Fruit fly (Drosophila melanogaster) whole organism, embryonic: Measurements from ENCODE around the gene SelT.
A peak's percentile ranks its signal among the peaks of the same experiment; 100 is the strongest.

ENCODE experiments used
- Atf6 ChIP-seq: fragments of 200-800 bp; sonication (Bioruptor generic); IDR thresholded peaks from 2 replicates; pipeline ENCODE4 v1.3.6; 2022; ENCODE audit warnings: missing biosample characterization, missing genetic modification characterization
- CG10274 ChIP-seq: fragments of 200-800 bp; sonication (Bioruptor generic); optimal IDR thresholded peaks from 3 replicates; lab custom pipeline; 2017; ENCODE audit warnings: missing biosample characterization, mild to moderate bottlenecking, missing genetic modification characterization
- CG10321 ChIP-seq: fragments of 200-800 bp; sonication (Bioruptor generic); IDR thresholded peaks from 2 replicates; pipeline ENCODE4 v1.3.6; 2022; ENCODE audit warnings: missing biosample characterization, missing genetic modification characterization
- CG10654 ChIP-seq: fragments of 200-800 bp; sonication (Bioruptor generic); optimal IDR thresholded peaks from 2 replicates; lab custom pipeline; 2016; ENCODE audit warnings: missing biosample characterization, missing genetic modification characterization
- CG11085 ChIP-seq: fragments of 200-800 bp; sonication (Bioruptor generic); IDR thresholded peaks from 2 replicates; pipeline ENCODE4 v1.3.6; 2022; ENCODE audit warnings: missing biosample characterization, missing genetic modification characterization
- CG13287 ChIP-seq: fragments of 200-800 bp; sonication (Bioruptor generic); IDR thresholded peaks from 2 replicates; pipeline ENCODE4 v1.3.6; 2022; ENCODE audit warnings: missing biosample characterization, missing genetic modification characterization; ENCODE audit not compliant: partially characterized antibody
- CG1603 ChIP-seq: fragments of 200-800 bp; sonication (Bioruptor generic); optimal IDR thresholded peaks from 2 replicates; lab custom pipeline; 2019; ENCODE audit warnings: missing biosample characterization, mild to moderate bottlenecking, missing genetic modification characterization, moderate library complexity
- CG16813 ChIP-seq: fragments of 200-800 bp; sonication (Bioruptor generic); IDR thresholded peaks from 3 replicates; pipeline ENCODE4 v1.3.6; 2022; ENCODE audit warnings: missing biosample characterization, missing genetic modification characterization; ENCODE audit not compliant: partially characterized antibody
- CG17568 ChIP-seq: fragments of 200-800 bp; sonication (Bioruptor generic); optimal IDR thresholded peaks from 2 replicates; lab custom pipeline; 2018; ENCODE audit warnings: missing biosample characterization, mild to moderate bottlenecking, missing genetic modification characterization, moderate library complexity
- CG17612 ChIP-seq: fragments of 200-800 bp; sonication (Bioruptor generic); IDR thresholded peaks from 2 replicates; pipeline ENCODE4 v1.3.6; 2022; ENCODE audit warnings: missing biosample characterization, missing genetic modification characterization
- CG2889 ChIP-seq: fragments of 200-800 bp; sonication (Bioruptor generic); IDR thresholded peaks from 3 replicates; pipeline ENCODE4 v1.3.6; 2022; ENCODE audit warnings: missing biosample characterization, missing genetic modification characterization
- CG30403 ChIP-seq: fragments of 200-800 bp; sonication (Bioruptor generic); optimal IDR thresholded peaks from 3 replicates; lab custom pipeline; 2016; ENCODE audit warnings: missing biosample characterization, missing genetic modification characterization
- CG32532 ChIP-seq: fragments of 200-800 bp; sonication (Bioruptor generic); IDR thresholded peaks from 2 replicates; pipeline ENCODE4 v1.3.6; 2022; ENCODE audit warnings: missing biosample characterization, missing genetic modification characterization
- CG32772 ChIP-seq: fragments of 200-800 bp; sonication (Bioruptor generic); IDR thresholded peaks from 2 replicates; pipeline ENCODE4 v1.3.6; 2022; ENCODE audit warnings: missing biosample characterization, missing genetic modification characterization
- CG3407 ChIP-seq: fragments of 200-800 bp; sonication (Bioruptor generic); optimal IDR thresholded peaks from 2 replicates; lab custom pipeline; 2018; ENCODE audit warnings: missing biosample characterization, mild to moderate bottlenecking, missing genetic modification characterization
- CG5245 ChIP-seq: fragments of 200-800 bp; sonication (Bioruptor generic); optimal IDR thresholded peaks from 3 replicates; lab custom pipeline; 2016; ENCODE audit warnings: missing biosample characterization, missing genetic modification characterization
- CG7987 ChIP-seq: fragments of 200-800 bp; sonication (Bioruptor generic); optimal IDR thresholded peaks from 2 replicates; lab custom pipeline; 2018; ENCODE audit warnings: missing biosample characterization, mild to moderate bottlenecking, missing genetic modification characterization, moderate library complexity
- CG9609 ChIP-seq: fragments of 200-800 bp; sonication (Bioruptor generic); optimal IDR thresholded peaks from 3 replicates; lab custom pipeline; 2016; ENCODE audit warnings: missing biosample characterization, missing genetic modification characterization
- D19B ChIP-seq: fragments of 200-800 bp; sonication (Bioruptor generic); optimal IDR thresholded peaks from 2 replicates; lab custom pipeline; 2017; ENCODE audit warnings: missing biosample characterization, mild to moderate bottlenecking, missing genetic modification characterization
- Dad ChIP-seq: fragments of 200-800 bp; sonication (Bioruptor generic); optimal IDR thresholded peaks from 3 replicates; lab custom pipeline; 2016; ENCODE audit warnings: missing biosample characterization, missing genetic modification characterization
- Dip2 ChIP-seq: fragments of 200-800 bp; sonication (Bioruptor generic); IDR thresholded peaks from 2 replicates; pipeline ENCODE4 v1.3.6; 2022; ENCODE audit warnings: missing biosample characterization, missing genetic modification characterization
- Dip3 ChIP-seq: fragments of 200-800 bp; sonication (Bioruptor generic); optimal IDR thresholded peaks from 3 replicates; lab custom pipeline; 2016; ENCODE audit warnings: missing biosample characterization, missing genetic modification characterization
- Hmr ChIP-seq: fragments of 200-800 bp; sonication (Bioruptor generic); optimal IDR thresholded peaks from 3 replicates; lab custom pipeline; 2017; ENCODE audit warnings: mild to moderate bottlenecking, missing biosample characterization, missing genetic modification reagents, missing genetic modification characterization
- Hr51 ChIP-seq, 2 experiments: fragments of 200-800 bp; sonication (Bioruptor generic); optimal IDR thresholded peaks; 2 replicates in 1 of 2; 3 replicates in 1 of 2; lab custom pipeline; 2016 to 2018; ENCODE audit warnings: missing biosample characterization in 2 of 2, missing genetic modification characterization in 2 of 2, mild to moderate bottlenecking in 1 of 2, moderate library complexity in 1 of 2
- Myb ChIP-seq: fragments of 200-800 bp; sonication (Bioruptor generic); optimal IDR thresholded peaks from 2 replicates; lab custom pipeline; 2016; ENCODE audit warnings: missing biosample characterization, missing genetic modification characterization
- NK7.1 ChIP-seq: fragments of 200-800 bp; sonication (Bioruptor generic); optimal IDR thresholded peaks from 3 replicates; lab custom pipeline; 2016; ENCODE audit warnings: missing biosample characterization, missing genetic modification characterization
- Oaz ChIP-seq: fragments of 200-800 bp; sonication (Bioruptor generic); IDR thresholded peaks from 2 replicates; pipeline ENCODE4 v1.3.6; 2022; ENCODE audit warnings: missing biosample characterization, missing genetic modification characterization
- PHDP ChIP-seq: fragments of 200-800 bp; sonication (Bioruptor generic); optimal IDR thresholded peaks from 3 replicates; lab custom pipeline; 2018; ENCODE audit warnings: missing biosample characterization, mild to moderate bottlenecking, missing genetic modification characterization, moderate library complexity
- Ravus ChIP-seq: fragments of 200-800 bp; sonication (Bioruptor generic); IDR thresholded peaks from 2 replicates; pipeline ENCODE4 v1.3.6; 2022; ENCODE audit warnings: missing biosample characterization, missing genetic modification characterization
- Ssrp ChIP-seq: fragments of 200-800 bp; sonication (Bioruptor generic); optimal IDR thresholded peaks from 2 replicates; lab custom pipeline; 2018; ENCODE audit warnings: missing biosample characterization, mild to moderate bottlenecking, missing genetic modification characterization, moderate library complexity
- Taf1 ChIP-seq: fragments of 200-800 bp; sonication (Bioruptor generic); IDR thresholded peaks from 2 replicates; pipeline ENCODE4 v1.3.6; 2022; ENCODE audit warnings: missing biosample characterization, missing genetic modification characterization
- Tbp ChIP-seq: fragments of >200 bp; optimal IDR thresholded peaks from 2 replicates; lab custom pipeline; 2018; ENCODE audit warnings: missing biosample characterization, missing genetic modification characterization
- Xbp1 ChIP-seq: fragments of 200-800 bp; sonication (Bioruptor generic); optimal IDR thresholded peaks from 3 replicates; lab custom pipeline; 2016; ENCODE audit warnings: missing biosample characterization, mild to moderate bottlenecking, missing genetic modification characterization
- ash1 ChIP-seq: fragments of 200-800 bp; sonication (Bioruptor generic); optimal IDR thresholded peaks from 2 replicates; lab custom pipeline; 2018; ENCODE audit warnings: missing biosample characterization, mild to moderate bottlenecking, missing genetic modification characterization
- ato ChIP-seq: fragments of 200-800 bp; sonication (Bioruptor generic); IDR thresholded peaks from 2 replicates; pipeline ENCODE4 v1.3.6; 2022; ENCODE audit warnings: missing biosample characterization, missing genetic modification characterization; ENCODE audit not compliant: partially characterized antibody
- bigmax ChIP-seq: fragments of 200-800 bp; sonication (Bioruptor generic); optimal IDR thresholded peaks from 2 replicates; lab custom pipeline; 2018; ENCODE audit warnings: missing biosample characterization, mild to moderate bottlenecking, missing genetic modification characterization
- bowl ChIP-seq: fragments of 200-800 bp; sonication (Bioruptor generic); IDR thresholded peaks from 2 replicates; pipeline ENCODE4 v1.3.6; 2022; ENCODE audit warnings: missing biosample characterization, missing genetic modification characterization
- chif ChIP-seq, 2 experiments: fragments of 200-800 bp; sonication (Bioruptor generic); optimal IDR thresholded peaks; 3 replicates each; lab custom pipeline; 2016; ENCODE audit warnings: missing biosample characterization in 2 of 2, missing genetic modification characterization in 2 of 2
- disco-r ChIP-seq: fragments of 200-800 bp; sonication (Bioruptor generic); optimal IDR thresholded peaks from 2 replicates; lab custom pipeline; 2016; ENCODE audit warnings: missing biosample characterization, missing genetic modification characterization
- emc ChIP-seq: fragments of 200-800 bp; sonication (Bioruptor generic); optimal IDR thresholded peaks from 2 replicates; lab custom pipeline; 2016; ENCODE audit warnings: missing biosample characterization, missing genetic modification characterization
- fd3F ChIP-seq: fragments of 200-800 bp; sonication (Bioruptor generic); optimal IDR thresholded peaks from 2 replicates; lab custom pipeline; 2018; ENCODE audit warnings: missing biosample characterization, mild to moderate bottlenecking, missing genetic modification characterization, moderate library complexity
- gsb-n ChIP-seq: fragments of 200-800 bp; sonication (Bioruptor generic); optimal IDR thresholded peaks from 3 replicates; lab custom pipeline; 2018; ENCODE audit warnings: missing biosample characterization, mild to moderate bottlenecking, missing genetic modification characterization
- hkb ChIP-seq, 2 experiments: fragments of 200-800 bp in 1 of 2; fragments of >200 bp in 1 of 2; sonication (Bioruptor generic) in 1 of 2; IDR thresholded peaks in 1 of 2; optimal IDR thresholded peaks in 1 of 2; 2 replicates each; pipeline versions ENCODE4 v1.3.6 to Lab custom; 2017 to 2022; ENCODE audit warnings: missing biosample characterization in 1 of 2, missing genetic modification characterization in 1 of 2
- hth ChIP-seq: fragments of >200 bp; optimal IDR thresholded peaks from 2 replicates; lab custom pipeline; 2017; ENCODE audit warnings: inconsistent platforms
- lilli ChIP-seq: fragments of 200-800 bp; sonication (Bioruptor generic); optimal IDR thresholded peaks from 3 replicates; lab custom pipeline; 2016; ENCODE audit warnings: missing biosample characterization, missing genetic modification characterization
- mld ChIP-seq: fragments of 200-800 bp; sonication (Bioruptor generic); IDR thresholded peaks from 3 replicates; pipeline ENCODE4 v1.3.6; 2022; ENCODE audit warnings: missing biosample characterization, missing genetic modification characterization; ENCODE audit not compliant: partially characterized antibody
- shn ChIP-seq: fragments of 200-800 bp; sonication (Bioruptor generic); optimal IDR thresholded peaks from 3 replicates; lab custom pipeline; 2016; ENCODE audit warnings: missing biosample characterization, missing genetic modification characterization
- wek ChIP-seq: fragments of 200-800 bp; sonication (Bioruptor generic); optimal IDR thresholded peaks from 3 replicates; lab custom pipeline; 2018; ENCODE audit warnings: missing biosample characterization, mild to moderate bottlenecking, missing genetic modification characterization, moderate library complexity
- yki ChIP-seq: fragments of >200 bp; optimal IDR thresholded peaks from 3 replicates; lab custom pipeline; 2018
- zen2 ChIP-seq: fragments of 200-800 bp; sonication (Bioruptor generic); IDR thresholded peaks from 3 replicates; pipeline ENCODE4 v1.3.6; 2022; ENCODE audit warnings: missing biosample characterization, missing genetic modification characterization; ENCODE audit not compliant: partially characterized antibody

SelT gene

dm6 chr2L:5043495-5044146 is 32.9 kb downstream of the SelT start (continued):
- TF ChIP-seq bigmax (GFP tag; lab: Kevin White, UChicago) (no peak), fd3F (GFP tag; lab: Kevin White, UChicago) (no peak), wek (GFP tag; lab: Kevin White, UChicago) (no peak), hkb (optimal IDR thresholded peaks at IDR 0.05; lab: Kevin White, UChicago) (no peak), hkb (GFP tag; IDR thresholded peaks at IDR 0.05; lab: Robert Waterston, UW) (no peak), CG16813 (GFP tag; lab: Robert Waterston, UW) (no peak), CG10274 (no peak), bowl (GFP tag; lab: Robert Waterston, UW) (no peak), chif (GFP tag; optimal IDR thresholded peaks at IDR 0.05; lab: Kevin White, UChicago) (no peak), Xbp1 (peak; percentile 63), CG9609 (GFP tag; lab: Kevin White, UChicago) (no peak), Taf1 (0 out of 2 replicates have a peak, but pooled peaks have one; percentile 18), Dad (GFP tag; lab: Kevin White, UChicago) (no peak), CG32772 (GFP tag; lab: Robert Waterston, UW) (0 out of 2 replicates have a peak, but pooled peaks have one; percentile 14), CG32532 (GFP tag; lab: Robert Waterston, UW) (peak; percentile 53; the same call in 1 of the 2 replicates), CG1603 (tag; lab: Kevin White, UChicago) (peak; percentile 25), Atf6 (GFP tag; lab: Robert Waterston, UW) (peak; percentile 63), CG5245 (GFP tag; lab: Kevin White, UChicago) (no peak), Dip2 (GFP tag; lab: Robert Waterston, UW) (no peak), hth (no peak), NK7.1 (no peak), CG2889 (GFP tag; lab: Robert Waterston, UW) (peak; percentile 64; the same call in 1 of the 3 replicates), CG3407 (no peak), CG10321 (GFP tag; lab: Robert Waterston, UW) (no peak), CG17612 (GFP tag; lab: Robert Waterston, UW) (0 out of 2 replicates have a peak, but pooled peaks have one; percentile 41), CG30403 (peak; percentile 48), emc (no peak), gsb-n (tag; lab: Kevin White, UChicago) (peak; percentile 20), Ravus (GFP tag; lab: Robert Waterston, UW) (no peak), yki (lab: Kevin White, UChicago) (no peak), Tbp (GFP tag; lab: Kevin White, UChicago) (no peak), ato (GFP tag; lab: Robert Waterston, UW) (no peak), CG13287 (no peak), PHDP (tag; lab: Kevin White, UChicago) (peak; percentile 27), Dip3 (GFP tag; lab: Kevin White, UChicago) (peak; percentile 11), lilli (GFP tag; lab: Kevin White, UChicago) (peak; percentile 57), Ssrp (tag; lab: Kevin White, UChicago) (peak; percentile 49), zen2 (no peak), Hmr (GFP tag; lab: Kevin White, UChicago) (peak; percentile 40), CG10654 (no peak), Myb (GFP tag; lab: Kevin White, UChicago) (no peak), CG17568 (no peak), Hr51 (GFP tag; optimal IDR thresholded peaks at IDR 0.05; lab: Kevin White, UChicago) (peak in 1 of 2 experiments; percentile 45), shn (GFP tag; lab: Kevin White, UChicago) (peak; percentile 15), D19B (peak; percentile 10), CG7987 (no peak), CG11085 (no peak), ash1 (no peak), disco-r (GFP tag; lab: Kevin White, UChicago) (no peak), mld (GFP tag; lab: Robert Waterston, UW) (no peak), Oaz (GFP tag; lab: Robert Waterston, UW) (no peak)
